Fruit fly (Drosophila melanogaster) whole organism, embryonic: ENCODE measurements around the gene CG5521.

ENCODE experiments used
- Ada2b ChIP-seq: fragments of 200-800 bp; sonication (Bioruptor generic); IDR thresholded peaks from 2 replicates; pipeline ENCODE4 v1.3.6; 2022; ENCODE audit warnings: missing biosample characterization, missing genetic modification characterization
- Atf3 ChIP-seq: fragments of 200-800 bp; sonication (Bioruptor generic); optimal IDR thresholded peaks from 3 replicates; lab custom pipeline; 2016; ENCODE audit warnings: missing biosample characterization, missing genetic modification characterization
- Bgb ChIP-seq: fragments of 200-800 bp; sonication (Bioruptor generic); IDR thresholded peaks from 2 replicates; pipeline ENCODE4 v1.3.6; 2022; ENCODE audit warnings: missing biosample characterization, missing genetic modification characterization; ENCODE audit not compliant: partially characterized antibody
- CG10267 ChIP-seq: fragments of 200-800 bp; sonication (Bioruptor generic); optimal IDR thresholded peaks from 2 replicates; lab custom pipeline; 2018; ENCODE audit warnings: missing biosample characterization, mild to moderate bottlenecking, missing genetic modification characterization, moderate library complexity
- CG11398 ChIP-seq: fragments of 200-800 bp; sonication (Bioruptor generic); optimal IDR thresholded peaks from 2 replicates; lab custom pipeline; 2016; ENCODE audit warnings: missing biosample characterization, missing genetic modification characterization
- CG12769 ChIP-seq: fragments of 200-800 bp; sonication (Bioruptor generic); optimal IDR thresholded peaks from 2 replicates; lab custom pipeline; 2019; ENCODE audit warnings: missing biosample characterization, mild to moderate bottlenecking, missing genetic modification characterization, moderate library complexity
- CG12942 ChIP-seq: fragments of 200-800 bp; sonication (Bioruptor generic); optimal IDR thresholded peaks from 3 replicates; lab custom pipeline; 2016; ENCODE audit warnings: missing biosample characterization, missing genetic modification characterization
- CG13296 ChIP-seq: fragments of 200-800 bp; sonication (Bioruptor generic); optimal IDR thresholded peaks from 3 replicates; lab custom pipeline; 2018; ENCODE audit warnings: missing biosample characterization, mild to moderate bottlenecking, missing genetic modification characterization
- CG15601 ChIP-seq: fragments of 200-800 bp; sonication (Bioruptor generic); optimal IDR thresholded peaks from 3 replicates; lab custom pipeline; 2019; ENCODE audit warnings: missing biosample characterization, mild to moderate bottlenecking, missing genetic modification characterization, moderate library complexity
- CG34224 ChIP-seq: fragments of 200-800 bp; sonication (Bioruptor generic); IDR thresholded peaks from 3 replicates; pipeline ENCODE4 v1.3.6; 2022; ENCODE audit warnings: missing biosample characterization, missing genetic modification characterization; ENCODE audit not compliant: partially characterized antibody
- CG3838 ChIP-seq: fragments of 200-800 bp; sonication (Bioruptor generic); optimal IDR thresholded peaks from 3 replicates; lab custom pipeline; 2016; ENCODE audit warnings: missing biosample characterization, missing genetic modification characterization
- CG4360 ChIP-seq: fragments of 200-800 bp; sonication (Bioruptor generic); IDR thresholded peaks from 2 replicates; pipeline ENCODE4 v1.3.6; 2022; ENCODE audit warnings: missing biosample characterization, missing genetic modification characterization
- CG6272 ChIP-seq: fragments of 200-800 bp; sonication (Bioruptor generic); IDR thresholded peaks from 2 replicates; pipeline ENCODE4 v1.3.6; 2022; ENCODE audit warnings: missing biosample characterization, missing genetic modification characterization
- CG7963 ChIP-seq: fragments of 200-800 bp; sonication (Bioruptor generic); IDR thresholded peaks from 3 replicates; pipeline ENCODE4 v1.3.6; 2022; ENCODE audit warnings: missing biosample characterization, missing genetic modification characterization; ENCODE audit not compliant: partially characterized antibody
- CG8765 ChIP-seq: fragments of 200-800 bp; sonication (Bioruptor generic); IDR thresholded peaks from 2 replicates; pipeline ENCODE4 v1.3.6; 2022; ENCODE audit warnings: missing biosample characterization, missing genetic modification characterization
- CTCF ChIP-seq: fragments of 200-800 bp; sonication (Bioruptor generic); optimal IDR thresholded peaks from 2 replicates; lab custom pipeline; 2017; ENCODE audit warnings: missing biosample characterization, mild to moderate bottlenecking, missing genetic modification characterization, moderate library complexity
- Deaf1 ChIP-seq: fragments of 200-800 bp; optimal IDR thresholded peaks from 3 replicates; lab custom pipeline; 2019; ENCODE audit warnings: missing biosample characterization, mild to moderate bottlenecking, missing genetic modification characterization, moderate library complexity
- Dfd ChIP-seq, 2 experiments: fragments of >200 bp; optimal IDR thresholded peaks; 2 replicates each; lab custom pipeline; 2017; ENCODE audit warnings: missing biosample characterization in 2 of 2, missing genetic modification characterization in 2 of 2
- Dref ChIP-seq: fragments of 200-800 bp; sonication (Bioruptor generic); IDR thresholded peaks from 2 replicates; pipeline ENCODE4 v1.3.6; 2022; ENCODE audit warnings: missing biosample characterization, missing genetic modification characterization
- Eip74EF ChIP-seq, 2 experiments: fragments of 200-800 bp in 1 of 2; fragments of >200 bp in 1 of 2; sonication (Bioruptor generic) in 1 of 2; optimal IDR thresholded peaks; 2 replicates each; lab custom pipeline; 2017 to 2019; ENCODE audit warnings: missing biosample characterization in 2 of 2, missing genetic modification characterization in 2 of 2, mild to moderate bottlenecking in 1 of 2, moderate library complexity in 1 of 2
- Ets97D ChIP-seq: fragments of 200-800 bp; sonication (Bioruptor generic); optimal IDR thresholded peaks from 3 replicates; lab custom pipeline; 2016; ENCODE audit warnings: missing biosample characterization, missing genetic modification characterization
- H2.0 ChIP-seq: fragments of 200-800 bp; sonication (Bioruptor generic); IDR thresholded peaks from 2 replicates; pipeline ENCODE4 v1.3.6; 2022; ENCODE audit warnings: missing biosample characterization, missing genetic modification characterization
- HLH54F ChIP-seq: fragments of 200-800 bp; sonication (Bioruptor generic); optimal IDR thresholded peaks from 3 replicates; lab custom pipeline; 2016; ENCODE audit warnings: missing biosample characterization, missing genetic modification characterization
- Hmr ChIP-seq: fragments of 200-800 bp; sonication (Bioruptor generic); optimal IDR thresholded peaks from 3 replicates; lab custom pipeline; 2017; ENCODE audit warnings: mild to moderate bottlenecking, missing biosample characterization, missing genetic modification reagents, missing genetic modification characterization
- Hr39 ChIP-seq: fragments of >200 bp; optimal IDR thresholded peaks from 2 replicates; lab custom pipeline; 2017
- Jarid2 ChIP-seq: fragments of 200-800 bp; sonication (Bioruptor generic); optimal IDR thresholded peaks from 3 replicates; lab custom pipeline; 2017; ENCODE audit warnings: mild to moderate bottlenecking, missing biosample characterization, missing genetic modification reagents, missing genetic modification characterization
- NC2β ChIP-seq: fragments of 200-800 bp; sonication (Bioruptor generic); optimal IDR thresholded peaks from 2 replicates; lab custom pipeline; 2016; ENCODE audit warnings: missing biosample characterization, missing genetic modification characterization
- Nf-YA ChIP-seq: fragments of 200-800 bp; sonication (Bioruptor generic); IDR thresholded peaks from 2 replicates; pipeline ENCODE4 v1.3.6; 2022; ENCODE audit warnings: missing biosample characterization, missing genetic modification characterization
- Pdp1 ChIP-seq, 2 experiments: fragments of 200-800 bp; sonication (Bioruptor generic); optimal IDR thresholded peaks; 3 replicates each; lab custom pipeline; 2016; ENCODE audit warnings: missing biosample characterization in 2 of 2, missing genetic modification characterization in 2 of 2, mild to moderate bottlenecking in 1 of 2, moderate library complexity in 1 of 2
- Usf ChIP-seq: fragments of 200-800 bp; sonication (Bioruptor generic); optimal IDR thresholded peaks from 2 replicates; lab custom pipeline; 2017; ENCODE audit warnings: missing genotype, missing biosample characterization, missing genetic modification characterization
- Vsx1 ChIP-seq: fragments of 200-800 bp; sonication (Bioruptor generic); optimal IDR thresholded peaks from 2 replicates; lab custom pipeline; 2017; ENCODE audit warnings: missing biosample characterization, mild to moderate bottlenecking, missing genetic modification characterization, missing genetic modification reagents
- Xbp1 ChIP-seq: fragments of 200-800 bp; sonication (Bioruptor generic); optimal IDR thresholded peaks from 3 replicates; lab custom pipeline; 2016; ENCODE audit warnings: missing biosample characterization, mild to moderate bottlenecking, missing genetic modification characterization
- amos ChIP-seq: fragments of 200-800 bp; sonication (Bioruptor generic); IDR thresholded peaks from 2 replicates; pipeline ENCODE4 v1.3.6; 2022; ENCODE audit warnings: missing biosample characterization, missing genetic modification characterization; ENCODE audit not compliant: partially characterized antibody
- bab2 ChIP-seq: fragments of 200-800 bp; sonication (Bioruptor generic); optimal IDR thresholded peaks from 2 replicates; lab custom pipeline; 2016; ENCODE audit warnings: missing biosample characterization, missing genetic modification characterization
- bcd ChIP-seq: fragments of 200-800 bp; sonication (Bioruptor generic); optimal IDR thresholded peaks from 2 replicates; lab custom pipeline; 2017; ENCODE audit warnings: missing biosample characterization, mild to moderate bottlenecking, missing genetic modification characterization
- caup ChIP-seq: fragments of 200-800 bp; sonication (Bioruptor generic); optimal IDR thresholded peaks from 3 replicates; lab custom pipeline; 2017; ENCODE audit warnings: missing biosample characterization, mild to moderate bottlenecking, missing genetic modification characterization, moderate library complexity; ENCODE audit not compliant: severe bottlenecking
- chm ChIP-seq: fragments of 200-800 bp; sonication (Bioruptor generic); IDR thresholded peaks from 2 replicates; pipeline ENCODE4 v1.3.6; 2022; ENCODE audit warnings: missing biosample characterization, missing genetic modification characterization
- dimm ChIP-seq: fragments of 200-800 bp; sonication (Bioruptor generic); IDR thresholded peaks from 2 replicates; pipeline ENCODE4 v1.3.6; 2022; ENCODE audit warnings: missing biosample characterization, missing genetic modification characterization
- dmrt11E ChIP-seq: fragments of 200-800 bp; sonication (Bioruptor generic); optimal IDR thresholded peaks from 3 replicates; lab custom pipeline; 2018; ENCODE audit warnings: missing biosample characterization, mild to moderate bottlenecking, missing genetic modification characterization, moderate library complexity
- ftz-f1 ChIP-seq: fragments of 200-800 bp; sonication (Bioruptor generic); optimal IDR thresholded peaks from 2 replicates; lab custom pipeline; 2016; ENCODE audit warnings: missing biosample characterization, missing genetic modification characterization
- gcm2 ChIP-seq: fragments of 200-800 bp; sonication (Bioruptor generic); optimal IDR thresholded peaks from 2 replicates; lab custom pipeline; 2016; ENCODE audit warnings: missing biosample characterization, missing genetic modification characterization
- inv ChIP-seq: fragments of 200-800 bp; sonication (Bioruptor generic); IDR thresholded peaks from 2 replicates; pipeline ENCODE4 v1.3.6; 2022; ENCODE audit warnings: missing biosample characterization, missing genetic modification characterization; ENCODE audit not compliant: partially characterized antibody
- klu ChIP-seq: fragments of 200-800 bp; sonication (Bioruptor generic); IDR thresholded peaks from 2 replicates; pipeline ENCODE4 v1.3.6; 2022; ENCODE audit warnings: missing biosample characterization, missing genetic modification characterization
- kni ChIP-seq: fragments of 200-800 bp; sonication (Bioruptor generic); optimal IDR thresholded peaks from 3 replicates; lab custom pipeline; 2017; ENCODE audit warnings: mild to moderate bottlenecking, missing biosample characterization, missing genetic modification reagents, missing genetic modification characterization
- mam ChIP-seq: fragments of 200-800 bp; sonication (Bioruptor generic); optimal IDR thresholded peaks from 3 replicates; lab custom pipeline; 2016; ENCODE audit warnings: missing biosample characterization, missing genetic modification characterization
- org-1 ChIP-seq: fragments of 200-800 bp; sonication (Bioruptor generic); optimal IDR thresholded peaks from 2 replicates; lab custom pipeline; 2017; ENCODE audit warnings: missing biosample characterization, missing genetic modification characterization
- pros ChIP-seq: fragments of 200-800 bp; sonication (Bioruptor generic); optimal IDR thresholded peaks from 3 replicates; lab custom pipeline; 2019; ENCODE audit warnings: missing biosample characterization, mild to moderate bottlenecking, missing genetic modification characterization, moderate library complexity
- ro ChIP-seq: fragments of 200-800 bp; sonication (Bioruptor generic); IDR thresholded peaks from 2 replicates; pipeline ENCODE4 v1.3.6; 2022; ENCODE audit warnings: missing biosample characterization, missing genetic modification characterization
- sna ChIP-seq: fragments of 200-800 bp; sonication (Bioruptor generic); IDR thresholded peaks from 2 replicates; pipeline ENCODE4 v1.3.6; 2022; ENCODE audit warnings: missing biosample characterization, missing genetic modification characterization; ENCODE audit not compliant: partially characterized antibody
- tin ChIP-seq: fragments of 200-800 bp; sonication (Bioruptor generic); optimal IDR thresholded peaks from 3 replicates; lab custom pipeline; 2016; ENCODE audit warnings: missing biosample characterization, missing genetic modification characterization
- vvl ChIP-seq: fragments of 200-800 bp; sonication (Bioruptor generic); IDR thresholded peaks from 2 replicates; pipeline ENCODE4 v1.3.6; 2022; ENCODE audit warnings: missing biosample characterization, missing genetic modification characterization

CG5521 gene

DNA sequence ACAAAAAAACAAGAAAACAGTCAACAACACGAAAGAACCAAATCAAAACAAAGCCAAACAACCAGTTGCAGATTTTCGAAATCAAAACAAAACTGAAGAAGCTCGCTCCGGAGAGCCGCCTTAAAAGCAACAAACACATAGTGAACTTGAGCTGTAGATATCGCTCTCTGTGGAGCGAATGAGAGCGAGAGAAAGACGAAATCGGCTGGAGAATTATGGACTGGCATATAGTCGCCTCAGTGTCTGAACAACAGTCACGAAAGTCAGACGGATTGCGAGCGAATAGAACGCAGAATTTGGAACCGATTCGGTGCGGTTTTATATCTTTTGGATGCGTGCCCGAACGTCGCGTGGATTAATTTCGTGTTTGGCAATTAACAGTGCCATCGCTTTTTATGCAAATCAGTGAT, 13.6 kb downstream of the CG5521 start (continued):
- TF ChIP-seq Xbp1 (no peak), klu (no peak), CG12769 (tag; lab: Kevin White, UChicago) (peak; percentile 49), Dfd (GFP tag; optimal IDR thresholded peaks at IDR 0.05; lab: Kevin White, UChicago) (no peak), CG15601 (no peak), Jarid2 (peak; percentile 88), pros (GFP tag; lab: Kevin White, UChicago) (peak; percentile 20), vvl (GFP tag; lab: Robert Waterston, UW) (peak; percentile 84), NC2β (GFP tag; lab: Kevin White, UChicago) (no peak), CG8765 (GFP tag; lab: Robert Waterston, UW) (no peak), CTCF (GFP tag; lab: Kevin White, UChicago) (no peak), HLH54F (no peak), sna (GFP tag; lab: Robert Waterston, UW) (0 out of 2 replicates have a peak, but pooled peaks have one; percentile 31), CG11398 (no peak), Bgb (GFP tag; lab: Robert Waterston, UW) (peak; percentile 37; the same call in 1 of the 2 replicates), CG13296 (GFP tag; lab: Kevin White, UChicago) (peak; percentile 20), tin (GFP tag; lab: Kevin White, UChicago) (no peak), gcm2 (GFP tag; lab: Kevin White, UChicago) (no peak), Atf3 (GFP tag; lab: Kevin White, UChicago) (no peak), CG6272 (GFP tag; lab: Robert Waterston, UW) (no peak), Hmr (GFP tag; lab: Kevin White, UChicago) (peak; percentile 15), Ada2b (GFP tag; lab: Robert Waterston, UW) (no peak), CG10267 (no peak), bcd (GFP tag; lab: Kevin White, UChicago) (no peak), org-1 (no peak), inv (GFP tag; lab: Robert Waterston, UW) (no peak), Pdp1 (GFP tag; optimal IDR thresholded peaks at IDR 0.05; lab: Kevin White, UChicago) (no peak), mam (no peak), CG4360 (peak; percentile 89), Ets97D (GFP tag; lab: Kevin White, UChicago) (no peak), Deaf1 (tag; lab: Kevin White, UChicago) (peak; percentile 68), CG3838 (no peak), amos (peak; percentile 48; the same call in 1 of the 2 replicates), dmrt11E (no peak), dimm (GFP tag; lab: Robert Waterston, UW) (no peak), Eip74EF (GFP tag; optimal IDR thresholded peaks at IDR 0.05; lab: Kevin White, UChicago) (peak in 1 of 2 experiments; percentile 33), CG12942 (GFP tag; lab: Kevin White, UChicago) (no peak), CG34224 (peak; percentile 36; the same call in 1 of the 3 replicates), Usf (GFP tag; lab: Kevin White, UChicago) (no peak), CG7963 (GFP tag; lab: Robert Waterston, UW) (no peak), Hr39 (lab: Kevin White, UChicago) (no peak), ro (GFP tag; lab: Robert Waterston, UW) (no peak), kni (GFP tag; lab: Kevin White, UChicago) (no peak), caup (GFP tag; lab: Kevin White, UChicago) (no peak), Dref (no peak), bab2 (GFP tag; lab: Kevin White, UChicago) (no peak), H2.0 (GFP tag; lab: Robert Waterston, UW) (no peak), Vsx1 (GFP tag; lab: Kevin White, UChicago) (peak; percentile 28), Nf-YA (no peak), chm (GFP tag; lab: Robert Waterston, UW) (peak; percentile 57; the same call in 1 of the 2 replicates), ftz-f1 (peak; percentile 83)
